Fruit fly (Drosophila melanogaster): ENCODE data around the gene Hexim.

- TF ChIP-seq CG10631 (GFP tag; optimal IDR thresholded peaks at IDR 0.05) (no peak), eg (GFP tag; IDR thresholded peaks at IDR 0.05) (no peak), CG6808 (GFP tag; optimal IDR thresholded peaks at IDR 0.05) (no peak), Lpt (GFP tag; optimal IDR thresholded peaks at IDR 0.05) (no peak)
These were observed 33.7 kb downstream of the Hexim start for dm6 chr3R:14692971-14693253.

All from whole organism, prepupa.